Fruit fly (Drosophila melanogaster): Measurements from ENCODE around the gene p24-1.
A peak's percentile ranks its signal among the peaks of the same experiment; 100 is the strongest.

p24-1 gene

dm6 chrX:11852310-11852709, at the start of gene p24-1:
TSS of gene p24-1 (minus strand) at chrX:11852530.
- peak; percentile 32 to 39 for TF ChIP-seq CTCF (optimal IDR thresholded peaks at IDR 0.05)
- TF ChIP-seq CG8478 (optimal IDR thresholded peaks at IDR 0.05), result no peak

- TF ChIP-seq CG8478 (optimal IDR thresholded peaks at IDR 0.05), result no peak
- TF ChIP-seq CTCF (optimal IDR thresholded peaks at IDR 0.05), result no peak
Observed at dm6 chrX:11895141-11895540, 42.8 kb upstream of the p24-1 start.

dm6 chrX:11894198-11894597, 41.9 kb upstream of the p24-1 start:
- TF ChIP-seq CTCF (optimal IDR thresholded peaks at IDR 0.05) (no peak), CG8478 (optimal IDR thresholded peaks at IDR 0.05) (no peak)

- TF ChIP-seq CTCF (optimal IDR thresholded peaks at IDR 0.05) (no peak), CG8478 (optimal IDR thresholded peaks at IDR 0.05) (no peak)
Observed at dm6 chrX:11893643-11894042, 41.3 kb upstream of the p24-1 start, which contains the start of gene wisp. TSS of gene wisp (plus strand) at chrX:11893943.

dm6 chrX:11891682-11892179, 39.4 kb upstream of the p24-1 start, which contains the start of gene sicily:
TSS of gene sicily (plus strand) at chrX:11891732.
- TF ChIP-seq CG8478 (optimal IDR thresholded peaks at IDR 0.05) (no peak), CTCF (optimal IDR thresholded peaks at IDR 0.05) (no peak)

- TF ChIP-seq CTCF (optimal IDR thresholded peaks at IDR 0.05) (no peak), CG8478 (optimal IDR thresholded peaks at IDR 0.05) (no peak)
Observed at dm6 chrX:11888142-11888541, 35.8 kb upstream of the p24-1 start, which contains the start of gene CG1840. TSS of gene CG1840 (plus strand) at chrX:11888352.

dm6 chrX:11886976-11887375, 34.6 kb upstream of the p24-1 start, which contains the start of the genes CG10353 and SelG:
TSS of gene CG10353 (minus strand) at chrX:11887162.
TSS of gene SelG (plus strand) at chrX:11887284.
- TF ChIP-seq CTCF (optimal IDR thresholded peaks at IDR 0.05) (peak; percentile 19), CG8478 (optimal IDR thresholded peaks at IDR 0.05) (no peak)

dm6 chrX:11885356-11885755, 33.0 kb upstream of the p24-1 start:
- TF ChIP-seq CTCF (optimal IDR thresholded peaks at IDR 0.05), result no peak
- no peak for TF ChIP-seq CG8478 (optimal IDR thresholded peaks at IDR 0.05)

- TF ChIP-seq CG8478 (optimal IDR thresholded peaks at IDR 0.05) (no peak), CTCF (optimal IDR thresholded peaks at IDR 0.05) (no peak)
Observed at dm6 chrX:11884134-11884533, 31.8 kb upstream of the p24-1 start.

dm6 chrX:11882447-11882846, 30.1 kb upstream of the p24-1 start:
- TF ChIP-seq CTCF (optimal IDR thresholded peaks at IDR 0.05) (no peak), CG8478 (optimal IDR thresholded peaks at IDR 0.05) (no peak)

dm6 chrX:11881686-11882085, 29.4 kb upstream of the p24-1 start:
- no peak for TF ChIP-seq CTCF (optimal IDR thresholded peaks at IDR 0.05)
- TF ChIP-seq CG8478 (optimal IDR thresholded peaks at IDR 0.05), result no peak

dm6 chrX:11877165-11877564, 24.8 kb upstream of the p24-1 start, which contains the start of gene CG10352:
TSS of gene CG10352 (minus strand) at chrX:11877168.
- TF ChIP-seq CG8478 (optimal IDR thresholded peaks at IDR 0.05) (no peak), CTCF (optimal IDR thresholded peaks at IDR 0.05) (no peak)

- TF ChIP-seq CTCF (optimal IDR thresholded peaks at IDR 0.05) (no peak), CG8478 (optimal IDR thresholded peaks at IDR 0.05) (no peak)
Observed at dm6 chrX:11875146-11875830, 23.0 kb upstream of the p24-1 start.

dm6 chrX:11873116-11873515, 20.8 kb upstream of the p24-1 start, which contains the start of gene CG15739:
TSS of gene CG15739 (plus strand) at chrX:11873319.
- no peak for TF ChIP-seq CG8478 (optimal IDR thresholded peaks at IDR 0.05)
- no peak for TF ChIP-seq CTCF (optimal IDR thresholded peaks at IDR 0.05)

dm6 chrX:11872517-11872916, 20.2 kb upstream of the p24-1 start, which contains the start of gene BORCS5:
TSS of gene BORCS5 (minus strand) at chrX:11872779.
- TF ChIP-seq CG8478 (optimal IDR thresholded peaks at IDR 0.05) (no peak), CTCF (optimal IDR thresholded peaks at IDR 0.05) (no peak)

dm6 chrX:11868866-11869265, 16.5 kb upstream of the p24-1 start, which contains the start of the genes Nrd1 and CG1847:
TSS of gene Nrd1 (minus strand) at chrX:11868893.
TSS of gene CG1847 (plus strand) at chrX:11869170.
- TF ChIP-seq CG8478 (optimal IDR thresholded peaks at IDR 0.05) (no peak), CTCF (optimal IDR thresholded peaks at IDR 0.05) (no peak)

Data from S2 (cell line).